Fruit fly (Drosophila melanogaster) whole organism, embryonic: ENCODE data around the gene CG11617.
A peak's percentile ranks its signal among the peaks of the same experiment; 100 is the strongest.

Experiments used
- Bdp1 ChIP-seq: fragments of 200-800 bp; sonication (Bioruptor generic); optimal IDR thresholded peaks from 3 replicates; lab custom pipeline; 2016; ENCODE audit warnings: missing biosample characterization, missing genetic modification characterization
- BtbVII ChIP-seq: fragments of 200-800 bp; sonication (Bioruptor generic); optimal IDR thresholded peaks from 3 replicates; lab custom pipeline; 2017; ENCODE audit warnings: missing biosample characterization, mild to moderate bottlenecking, missing genetic modification characterization
- CG10267 ChIP-seq: fragments of 200-800 bp; sonication (Bioruptor generic); optimal IDR thresholded peaks from 2 replicates; lab custom pipeline; 2018; ENCODE audit warnings: missing biosample characterization, mild to moderate bottlenecking, missing genetic modification characterization, moderate library complexity
- CG10274 ChIP-seq: fragments of 200-800 bp; sonication (Bioruptor generic); optimal IDR thresholded peaks from 3 replicates; lab custom pipeline; 2017; ENCODE audit warnings: missing biosample characterization, mild to moderate bottlenecking, missing genetic modification characterization
- CG10959 ChIP-seq: fragments of 200-800 bp; sonication (Bioruptor generic); IDR thresholded peaks from 2 replicates; pipeline ENCODE4 v1.3.6; 2022; ENCODE audit warnings: missing biosample characterization, missing genetic modification characterization
- CG11247 ChIP-seq: fragments of 200-800 bp; sonication (Bioruptor generic); IDR thresholded peaks from 2 replicates; pipeline ENCODE4 v1.3.6; 2022; ENCODE audit warnings: missing biosample characterization, missing genetic modification characterization
- CG12071 ChIP-seq: fragments of 200-800 bp; sonication (Bioruptor generic); optimal IDR thresholded peaks from 3 replicates; lab custom pipeline; 2018; ENCODE audit warnings: missing biosample characterization, mild to moderate bottlenecking, missing genetic modification characterization
- CG14050 ChIP-seq: fragments of 200-800 bp; sonication (Bioruptor generic); IDR thresholded peaks from 3 replicates; pipeline ENCODE4 v1.3.6; 2022; ENCODE audit warnings: missing biosample characterization, missing genetic modification characterization
- CG15269 ChIP-seq: fragments of 200-800 bp; sonication (Bioruptor generic); optimal IDR thresholded peaks from 2 replicates; lab custom pipeline; 2018; ENCODE audit warnings: missing biosample characterization, mild to moderate bottlenecking, missing genetic modification characterization, moderate library complexity
- CG15601 ChIP-seq: fragments of 200-800 bp; sonication (Bioruptor generic); optimal IDR thresholded peaks from 3 replicates; lab custom pipeline; 2019; ENCODE audit warnings: missing biosample characterization, mild to moderate bottlenecking, missing genetic modification characterization, moderate library complexity
- CG17359 ChIP-seq: fragments of 200-800 bp; sonication (Bioruptor generic); optimal IDR thresholded peaks from 3 replicates; lab custom pipeline; 2018; ENCODE audit warnings: missing biosample characterization, mild to moderate bottlenecking, missing genetic modification characterization, moderate library complexity
- CG31365 ChIP-seq: fragments of 200-800 bp; sonication (Bioruptor generic); optimal IDR thresholded peaks from 2 replicates; lab custom pipeline; 2018; ENCODE audit warnings: missing biosample characterization, mild to moderate bottlenecking, missing genetic modification characterization
- CG31388 ChIP-seq: fragments of 200-800 bp; sonication (Bioruptor generic); optimal IDR thresholded peaks from 2 replicates; lab custom pipeline; 2016; ENCODE audit warnings: missing biosample characterization, missing genetic modification characterization
- CG5180 ChIP-seq: fragments of 200-800 bp; sonication (Bioruptor generic); optimal IDR thresholded peaks from 3 replicates; lab custom pipeline; 2017; ENCODE audit warnings: missing biosample characterization, missing genetic modification characterization, mild to moderate bottlenecking, moderate library complexity, missing genetic modification reagents
- CG7372 ChIP-seq: fragments of 200-800 bp; sonication (Bioruptor generic); IDR thresholded peaks from 2 replicates; pipeline ENCODE4 v1.3.6; 2022; ENCODE audit warnings: missing biosample characterization, missing genetic modification characterization
- CG8359 ChIP-seq: fragments of 200-800 bp; sonication (Bioruptor generic); optimal IDR thresholded peaks from 2 replicates; lab custom pipeline; 2017; ENCODE audit warnings: missing biosample characterization, mild to moderate bottlenecking, missing genetic modification characterization, borderline replicate concordance
- CG8388 ChIP-seq: fragments of 200-800 bp; sonication (Bioruptor generic); optimal IDR thresholded peaks from 2 replicates; lab custom pipeline; 2019; ENCODE audit warnings: missing biosample characterization, mild to moderate bottlenecking, missing genetic modification characterization, moderate library complexity
- CG9215 ChIP-seq: fragments of 200-800 bp; sonication (Bioruptor generic); IDR thresholded peaks from 2 replicates; pipeline ENCODE4 v1.3.6; 2022; ENCODE audit warnings: missing biosample characterization, missing genetic modification characterization
- CG9437 ChIP-seq: fragments of 200-800 bp; sonication (Bioruptor generic); optimal IDR thresholded peaks from 2 replicates; lab custom pipeline; 2018; ENCODE audit warnings: missing biosample characterization, mild to moderate bottlenecking, missing genetic modification characterization
- CG9797 ChIP-seq: fragments of 200-800 bp; sonication (Bioruptor generic); optimal IDR thresholded peaks from 3 replicates; lab custom pipeline; 2018; ENCODE audit warnings: missing biosample characterization, mild to moderate bottlenecking, missing genetic modification characterization
- CG9817 ChIP-seq: fragments of 200-800 bp; sonication (Bioruptor generic); optimal IDR thresholded peaks from 2 replicates; lab custom pipeline; 2018; ENCODE audit warnings: missing biosample characterization, mild to moderate bottlenecking, missing genetic modification characterization, moderate library complexity
- Camta ChIP-seq: fragments of 200-800 bp; sonication (Bioruptor generic); optimal IDR thresholded peaks from 2 replicates; lab custom pipeline; 2016; ENCODE audit warnings: missing biosample characterization, missing genetic modification characterization
- CrebB ChIP-seq: fragments of 200-800 bp; sonication (Bioruptor generic); optimal IDR thresholded peaks from 3 replicates; lab custom pipeline; 2018; ENCODE audit warnings: missing biosample characterization, mild to moderate bottlenecking, missing genetic modification characterization
- Dad ChIP-seq: fragments of 200-800 bp; sonication (Bioruptor generic); optimal IDR thresholded peaks from 3 replicates; lab custom pipeline; 2016; ENCODE audit warnings: missing biosample characterization, missing genetic modification characterization
- GATAe ChIP-seq: fragments of 200-800 bp; sonication (Bioruptor generic); conservative IDR thresholded peaks from 2 replicates; pipeline ENCODE4 v1.3.6; 2022; ENCODE audit warnings: missing biosample characterization, missing genetic modification characterization
- Gug ChIP-seq: fragments of 200-800 bp; sonication (Bioruptor generic); IDR thresholded peaks from 4 replicates; pipeline ENCODE4 v1.3.6; 2022; ENCODE audit warnings: missing biosample characterization, missing genetic modification characterization
- HLH4C ChIP-seq: fragments of 200-800 bp; sonication (Bioruptor generic); IDR thresholded peaks from 3 replicates; pipeline ENCODE4 v1.3.6; 2022; ENCODE audit warnings: missing biosample characterization, missing genetic modification characterization; ENCODE audit not compliant: partially characterized antibody
- Neu2 ChIP-seq: fragments of 200-800 bp; sonication (Bioruptor generic); optimal IDR thresholded peaks from 3 replicates; lab custom pipeline; 2016; ENCODE audit warnings: missing biosample characterization, missing genetic modification characterization, borderline replicate concordance
- PHDP ChIP-seq: fragments of 200-800 bp; sonication (Bioruptor generic); optimal IDR thresholded peaks from 3 replicates; lab custom pipeline; 2018; ENCODE audit warnings: missing biosample characterization, mild to moderate bottlenecking, missing genetic modification characterization, moderate library complexity
- Poxn ChIP-seq: fragments of 200-800 bp; sonication (Bioruptor generic); IDR thresholded peaks from 2 replicates; pipeline ENCODE4 v1.3.6; 2022; ENCODE audit warnings: missing biosample characterization, missing genetic modification characterization
- Trl ChIP-seq, 3 experiments: fragments of >200 bp in 2 of 3; fragments of 200-800 bp in 1 of 3; sonication (Bioruptor generic) in 1 of 3; optimal IDR thresholded peaks; 2 replicates in 1 of 3; 3 replicates in 2 of 3; lab custom pipeline; 2016 to 2017; ENCODE audit warnings: missing biosample characterization in 1 of 3, missing genetic modification characterization in 1 of 3
- ap ChIP-seq: fragments of 200-800 bp; sonication (Bioruptor generic); IDR thresholded peaks from 2 replicates; pipeline ENCODE4 v1.3.6; 2022; ENCODE audit warnings: missing biosample characterization, missing genetic modification characterization
- cad ChIP-seq: fragments of >200 bp; optimal IDR thresholded peaks from 2 replicates; lab custom pipeline; 2017; ENCODE audit warnings: missing biosample characterization, missing genetic modification characterization
- chm ChIP-seq: fragments of 200-800 bp; sonication (Bioruptor generic); IDR thresholded peaks from 2 replicates; pipeline ENCODE4 v1.3.6; 2022; ENCODE audit warnings: missing biosample characterization, missing genetic modification characterization
- dimm ChIP-seq: fragments of 200-800 bp; sonication (Bioruptor generic); IDR thresholded peaks from 2 replicates; pipeline ENCODE4 v1.3.6; 2022; ENCODE audit warnings: missing biosample characterization, missing genetic modification characterization
- gcm2 ChIP-seq: fragments of 200-800 bp; sonication (Bioruptor generic); optimal IDR thresholded peaks from 2 replicates; lab custom pipeline; 2016; ENCODE audit warnings: missing biosample characterization, missing genetic modification characterization
- ind ChIP-seq: fragments of 200-800 bp; sonication (Bioruptor generic); optimal IDR thresholded peaks from 3 replicates; lab custom pipeline; 2016; ENCODE audit warnings: missing biosample characterization, missing genetic modification characterization
- mirr ChIP-seq: fragments of 200-800 bp; sonication (Bioruptor generic); optimal IDR thresholded peaks from 3 replicates; lab custom pipeline; 2018; ENCODE audit warnings: missing biosample characterization, mild to moderate bottlenecking, missing genetic modification characterization
- org-1 ChIP-seq: fragments of 200-800 bp; sonication (Bioruptor generic); optimal IDR thresholded peaks from 2 replicates; lab custom pipeline; 2017; ENCODE audit warnings: missing biosample characterization, missing genetic modification characterization
- pzg ChIP-seq: fragments of 200-800 bp; sonication (Bioruptor generic); optimal IDR thresholded peaks from 3 replicates; lab custom pipeline; 2018; ENCODE audit warnings: missing biosample characterization, mild to moderate bottlenecking, missing genetic modification characterization, moderate library complexity
- schlank ChIP-seq: fragments of 200-800 bp; sonication (Bioruptor generic); optimal IDR thresholded peaks from 2 replicates; lab custom pipeline; 2018; ENCODE audit warnings: missing biosample characterization, mild to moderate bottlenecking, missing genetic modification characterization
- sob ChIP-seq: fragments of 200-800 bp; sonication (Bioruptor generic); IDR thresholded peaks from 2 replicates; pipeline ENCODE4 v1.3.6; 2022; ENCODE audit warnings: missing biosample characterization, missing genetic modification characterization
- sqz ChIP-seq: fragments of 200-800 bp; sonication (Bioruptor generic); optimal IDR thresholded peaks from 3 replicates; lab custom pipeline; 2018; ENCODE audit warnings: missing biosample characterization, mild to moderate bottlenecking, missing genetic modification characterization
- sr ChIP-seq: fragments of 200-800 bp; sonication (Bioruptor generic); IDR thresholded peaks from 3 replicates; pipeline ENCODE4 v1.3.6; 2022; ENCODE audit warnings: missing biosample characterization, missing genetic modification characterization
- stc ChIP-seq: fragments of 200-800 bp; sonication (Bioruptor generic); IDR thresholded peaks from 2 replicates; pipeline ENCODE4 v1.3.6; 2022; ENCODE audit warnings: missing biosample characterization, missing genetic modification characterization
- tap ChIP-seq: fragments of 200-800 bp; optimal IDR thresholded peaks from 3 replicates; lab custom pipeline; 2019; ENCODE audit warnings: missing biosample characterization, mild to moderate bottlenecking, missing genetic modification characterization, moderate library complexity
- trh ChIP-seq: fragments of 200-800 bp; sonication (Bioruptor generic); optimal IDR thresholded peaks from 2 replicates; lab custom pipeline; 2016; ENCODE audit warnings: missing biosample characterization, missing genetic modification characterization
- usp ChIP-seq: fragments of >200 bp; optimal IDR thresholded peaks from 2 replicates; lab custom pipeline; 2017; ENCODE audit warnings: missing biosample characterization, missing genetic modification characterization
- zen ChIP-seq: fragments of 200-800 bp; sonication (Bioruptor generic); optimal IDR thresholded peaks from 3 replicates; lab custom pipeline; 2018; ENCODE audit warnings: missing biosample characterization, mild to moderate bottlenecking, missing genetic modification characterization, moderate library complexity
- zf30C ChIP-seq: fragments of 200-800 bp; sonication (Bioruptor generic); optimal IDR thresholded peaks from 3 replicates; lab custom pipeline; 2018; ENCODE audit warnings: missing biosample characterization, mild to moderate bottlenecking, missing genetic modification characterization

The CG11617 gene

dm6 chr2L:223351-223750 is 16.3 kb upstream of the CG11617 start (continued):
- TF ChIP-seq Trl (optimal IDR thresholded peaks at IDR 0.05; lab: Kevin White, UChicago): peak in 1 of 2 experiments; percentile 40
- peak; percentile 86 for TF ChIP-seq Trl (GFP tag; optimal IDR thresholded peaks at IDR 0.05; lab: Kevin White, UChicago)
- peak; percentile 72 for TF ChIP-seq gcm2 (GFP tag; lab: Kevin White, UChicago)
- TF ChIP-seq HLH4C (GFP tag; lab: Robert Waterston, UW): no peak
- peak; percentile 91 for TF ChIP-seq Dad (GFP tag; lab: Kevin White, UChicago)
- TF ChIP-seq mirr (GFP tag; lab: Kevin White, UChicago): no peak
- peak; percentile 91 for TF ChIP-seq ap (GFP tag; lab: Robert Waterston, UW)
- peak; percentile 81 for TF ChIP-seq CG10267 (tag; lab: Kevin White, UChicago)
- peak; percentile 80 for TF ChIP-seq PHDP (tag; lab: Kevin White, UChicago)
- peak; percentile 79; the same call in 1 of the 3 replicates for TF ChIP-seq sr (GFP tag; lab: Robert Waterston, UW)
- TF ChIP-seq org-1: peak; percentile 77
- peak; percentile 83 for TF ChIP-seq sob (GFP tag; lab: Robert Waterston, UW)
- peak; percentile 46 for TF ChIP-seq cad
- peak; percentile 50; the same call in 1 of the 2 replicates for TF ChIP-seq CG9215 (GFP tag; lab: Robert Waterston, UW)
- TF ChIP-seq schlank: peak; percentile 11
- peak; percentile 75 for TF ChIP-seq zen (tag; lab: Kevin White, UChicago)
- no peak for TF ChIP-seq BtbVII (GFP tag; lab: Kevin White, UChicago)
- TF ChIP-seq CG11247 (GFP tag; lab: Robert Waterston, UW): peak; percentile 77
- peak; percentile 77 for TF ChIP-seq ind (GFP tag; lab: Kevin White, UChicago)
- TF ChIP-seq CG15601 (tag; lab: Kevin White, UChicago): peak; percentile 81
- peak; percentile 69 for TF ChIP-seq CrebB (tag; lab: Kevin White, UChicago)
- TF ChIP-seq Bdp1 (GFP tag; lab: Kevin White, UChicago): peak; percentile 73
- TF ChIP-seq CG9437 (GFP tag; lab: Kevin White, UChicago): peak; percentile 74
- peak; percentile 54 for TF ChIP-seq CG7372 (GFP tag; lab: Robert Waterston, UW)
- peak; percentile 74 for TF ChIP-seq CG31388
- peak; percentile 28 for TF ChIP-seq CG9817 (tag; lab: Kevin White, UChicago)
- peak; percentile 45 for TF ChIP-seq CG10274 (GFP tag; lab: Kevin White, UChicago)
- peak; percentile 27 for TF ChIP-seq CG9797
- TF ChIP-seq CG17359: peak; percentile 88
- peak; percentile 96 for TF ChIP-seq chm (GFP tag; lab: Robert Waterston, UW)
- TF ChIP-seq CG8388 (GFP tag; lab: Kevin White, UChicago): peak; percentile 90
- TF ChIP-seq sqz (GFP tag; lab: Kevin White, UChicago): peak; percentile 51
- TF ChIP-seq Camta: peak; percentile 85
- TF ChIP-seq zf30C (GFP tag; lab: Kevin White, UChicago): no peak
- TF ChIP-seq dimm (GFP tag; lab: Robert Waterston, UW): peak; percentile 89
- no peak for TF ChIP-seq pzg
- TF ChIP-seq tap (tag; lab: Kevin White, UChicago): peak; percentile 76
- TF ChIP-seq CG10959 (GFP tag; lab: Robert Waterston, UW): peak; percentile 91
- no peak for TF ChIP-seq Poxn (GFP tag; lab: Robert Waterston, UW)
- peak; percentile 81 for TF ChIP-seq CG12071 (GFP tag; lab: Kevin White, UChicago)
- TF ChIP-seq CG14050 (GFP tag; lab: Robert Waterston, UW): peak; percentile 87
- TF ChIP-seq Neu2 (GFP tag; lab: Kevin White, UChicago): peak; percentile 20
- peak; percentile 68 for TF ChIP-seq trh
- TF ChIP-seq CG8359 (GFP tag; lab: Kevin White, UChicago): peak; percentile 59
- TF ChIP-seq CG5180: peak; percentile 15
- peak; percentile 72; the same call in 3 of the 4 replicates for TF ChIP-seq Gug (GFP tag; lab: Robert Waterston, UW)
- TF ChIP-seq CG31365 (tag; lab: Kevin White, UChicago): peak; percentile 23
- TF ChIP-seq GATAe: no peak
- peak; percentile 93 for TF ChIP-seq stc
- TF ChIP-seq CG15269 (tag; lab: Kevin White, UChicago): peak; percentile 77
- no peak for TF ChIP-seq usp (GFP tag; lab: Kevin White, UChicago)
